Worm (Caenorhabditis elegans): ENCODE data around the gene fbxa-43.

- TF ChIP-seq F13H6.1 (tag; optimal IDR thresholded peaks at IDR 0.05) (no peak), lin-13 (GFP tag; optimal IDR thresholded peaks at IDR 0.05) (no peak), nhr-25 (tag; optimal IDR thresholded peaks at IDR 0.05) (no peak), egl-27 (tag; optimal IDR thresholded peaks at IDR 0.05) (no peak), nhr-12 (tag; optimal IDR thresholded peaks at IDR 0.05) (no peak)
Measured at ce11 chrIII:2210601-2211000, 48.2 kb downstream of the fbxa-43 start.
